Worm (Caenorhabditis elegans): ENCODE measurements around the gene ptr-19.

ptr-19 gene

DNA sequence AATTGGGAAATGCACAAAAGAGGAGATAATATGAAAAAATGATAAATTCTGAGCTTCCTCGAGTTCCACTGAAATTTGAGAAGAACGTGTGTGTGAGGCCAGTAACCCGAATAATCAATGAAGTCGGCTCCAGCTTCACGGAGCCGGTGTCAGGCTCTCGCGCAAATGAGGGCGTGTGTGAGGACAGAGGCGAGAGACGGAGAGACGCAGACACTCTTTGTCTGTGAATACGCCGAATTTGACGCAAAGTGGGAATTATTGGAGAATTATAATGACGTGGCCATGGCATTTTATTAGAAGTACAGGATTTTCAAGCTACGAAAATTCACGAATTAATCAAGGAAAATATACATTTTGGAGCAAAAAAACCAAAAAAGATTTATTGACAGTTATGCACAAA is 41.8 kb upstream of the ptr-19 start (continued):
- peak; percentile 67 to 72 for TF ChIP-seq efl-1 (optimal IDR thresholded peaks at IDR 0.05)
- TF ChIP-seq efl-1 (GFP tag; optimal IDR thresholded peaks at IDR 0.05 in 1 of 2): peak in 1 of 2 experiments; percentile 58
- no peak for TF ChIP-seq ztf-11 (tag; optimal IDR thresholded peaks at IDR 0.05)
- no peak for TF ChIP-seq ceh-8 (GFP tag; optimal IDR thresholded peaks at IDR 0.05)
- TF ChIP-seq lir-3 (tag; optimal IDR thresholded peaks at IDR 0.05; ENCODE audit: poor library complexity): no peak
- peak; percentile 17 for TF ChIP-seq nhr-90 (tag; optimal IDR thresholded peaks at IDR 0.05; ENCODE audit: poor library complexity)
- peak; percentile 5 for TF ChIP-seq pax-3 (tag; optimal IDR thresholded peaks at IDR 0.05)
- peak; percentile 55 for TF ChIP-seq rnt-1 (tag; optimal IDR thresholded peaks at IDR 0.05)
- TF ChIP-seq skn-1 (tag; optimal IDR thresholded peaks at IDR 0.05): peak; percentile 8
- peak; percentile 88 for TF ChIP-seq F16B12.6 (tag; optimal IDR thresholded peaks at IDR 0.05)
- no peak for TF ChIP-seq pqm-1 (tag; optimal IDR thresholded peaks at IDR 0.05)
- TF ChIP-seq elt-2 (tag; optimal IDR thresholded peaks at IDR 0.05): no peak
- no peak for TF ChIP-seq ceh-88 (GFP tag; IDR thresholded peaks at IDR 0.05)
- no peak for TF ChIP-seq fkh-4 (tag; optimal IDR thresholded peaks at IDR 0.05; ENCODE audit: borderline replicate concordance)
- peak; percentile 57 for TF ChIP-seq tbx-2 (tag; optimal IDR thresholded peaks at IDR 0.05)
- peak; percentile 49 for TF ChIP-seq fos-1 (tag; optimal IDR thresholded peaks at IDR 0.05)
- no peak for TF ChIP-seq nhr-19 (GFP tag; conservative IDR thresholded peaks at IDR 0.05)
- peak; percentile 64 to 68 for TF ChIP-seq lin-35 (GFP tag; optimal IDR thresholded peaks at IDR 0.05)
- TF ChIP-seq C34B4.2 (tag; optimal IDR thresholded peaks at IDR 0.05): no peak
- peak; percentile 71 for TF ChIP-seq nhr-47 (tag; optimal IDR thresholded peaks at IDR 0.05)
- TF ChIP-seq ces-1 (GFP tag; optimal IDR thresholded peaks at IDR 0.05): no peak
- TF ChIP-seq nhr-77 (tag; optimal IDR thresholded peaks at IDR 0.05): no peak
- peak in 2 of 3 experiments; percentile 21 to 60 for TF ChIP-seq ceh-82 (tag; optimal IDR thresholded peaks at IDR 0.05)
- no peak for TF ChIP-seq sox-4 (tag; optimal IDR thresholded peaks at IDR 0.05)
- no peak for TF ChIP-seq ets-5 (GFP tag; IDR thresholded peaks at IDR 0.05)
- no peak for TF ChIP-seq nhr-76 (tag; optimal IDR thresholded peaks at IDR 0.05)
- TF ChIP-seq nhr-12 (tag; optimal IDR thresholded peaks at IDR 0.05): no peak
- no peak for TF ChIP-seq nhr-237 (tag; optimal IDR thresholded peaks at IDR 0.05)
- no peak for TF ChIP-seq blmp-1 (tag; optimal IDR thresholded peaks at IDR 0.05)
- TF ChIP-seq ceh-63 (GFP tag; optimal IDR thresholded peaks at IDR 0.05): no peak
- TF ChIP-seq nhr-85 (tag): peak; percentile 70
- no peak for TF ChIP-seq C04F5.9 (tag; optimal IDR thresholded peaks at IDR 0.05)
- peak in 1 of 2 experiments; percentile 24 for TF ChIP-seq mdl-1 (tag; optimal IDR thresholded peaks at IDR 0.05)
- TF ChIP-seq isw-1 (GFP tag; IDR thresholded peaks at IDR 0.05): no peak; the same call in 1 of the 2 replicates
- TF ChIP-seq zip-4 (GFP tag; optimal IDR thresholded peaks at IDR 0.05): no peak
- TF ChIP-seq unc-130 (tag; optimal IDR thresholded peaks at IDR 0.05): no peak
- TF ChIP-seq ceh-90 (tag; optimal IDR thresholded peaks at IDR 0.05): no peak
- TF ChIP-seq pag-3 (tag; optimal IDR thresholded peaks at IDR 0.05; ENCODE audit: borderline replicate concordance, insufficient read depth): no peak
- peak; percentile 47 for TF ChIP-seq nhr-20 (tag; optimal IDR thresholded peaks at IDR 0.05)
- no peak for TF ChIP-seq Y116A8C.19 (tag; optimal IDR thresholded peaks at IDR 0.05; ENCODE audit: borderline replicate concordance)
- no peak for TF ChIP-seq mef-2 (tag; optimal IDR thresholded peaks at IDR 0.05)
- TF ChIP-seq hpl-2 (GFP tag; optimal IDR thresholded peaks at IDR 0.05): no peak
- TF ChIP-seq sup-37 (GFP tag; optimal IDR thresholded peaks at IDR 0.05): no peak
- no peak for TF ChIP-seq efl-3 (GFP tag; optimal IDR thresholded peaks at IDR 0.05)
- TF ChIP-seq lin-14 (GFP tag; optimal IDR thresholded peaks at IDR 0.05): peak; percentile 66
- TF ChIP-seq swsn-7 (tag; optimal IDR thresholded peaks at IDR 0.05): peak; percentile 53
- TF ChIP-seq alr-1 (tag; optimal IDR thresholded peaks at IDR 0.05; ENCODE audit: borderline replicate concordance): no peak
- TF ChIP-seq irx-1 (tag; optimal IDR thresholded peaks at IDR 0.05): peak; percentile 6
- TF ChIP-seq snpc-4 (tag; optimal IDR thresholded peaks at IDR 0.05): no peak
- TF ChIP-seq zag-1 (tag; optimal IDR thresholded peaks at IDR 0.05): no peak
- TF ChIP-seq ztf-4 (tag; optimal IDR thresholded peaks at IDR 0.05): no peak
- TF ChIP-seq egl-13 (tag; optimal IDR thresholded peaks at IDR 0.05): peak; percentile 33
- TF ChIP-seq tlp-1 (tag; optimal IDR thresholded peaks at IDR 0.05): no peak
